Worm (Caenorhabditis elegans): Measurements from ENCODE around the gene Y22D7AR.3.

Y22D7AR.3 gene

DNA sequence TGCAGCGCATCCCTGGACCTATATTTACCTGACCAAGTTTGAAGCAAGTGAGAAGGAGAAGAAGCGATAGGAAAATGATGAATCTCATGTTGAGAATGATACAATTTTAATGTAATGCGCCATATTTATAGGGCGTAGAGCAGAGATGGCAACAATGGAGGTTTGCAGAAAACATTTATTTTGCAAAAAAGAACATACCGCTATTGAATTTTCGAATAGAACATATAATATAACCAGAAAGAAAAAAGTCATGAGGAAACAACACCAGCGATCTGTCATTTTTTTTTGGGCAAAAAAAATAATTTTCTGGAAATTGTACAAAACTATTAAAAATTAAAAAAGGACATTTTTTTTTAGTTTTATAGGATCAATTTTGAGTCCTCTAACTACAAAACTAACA lies 36.7 kb upstream of the Y22D7AR.3 start, which contains the start of gene spex-3:
spex-3 (minus strand) TSS at position 101 of the 400 bp plus-strand sequence.
- TF ChIP-seq unc-62 (GFP tag; optimal IDR thresholded peaks at IDR 0.05) (no peak), elt-1 (tag; optimal IDR thresholded peaks at IDR 0.05; ENCODE audit: borderline replicate concordance, insufficient read depth) (no peak), bed-3 (GFP tag; optimal IDR thresholded peaks at IDR 0.05) (no peak), mep-1 (tag; optimal IDR thresholded peaks at IDR 0.05) (no peak), lin-13 (tag; optimal IDR thresholded peaks at IDR 0.05) (no peak), sem-2 (GFP tag; optimal IDR thresholded peaks at IDR 0.05) (no peak), pha-4 (tag; optimal IDR thresholded peaks at IDR 0.05) (no peak), unc-120 (tag; optimal IDR thresholded peaks at IDR 0.05; ENCODE audit: poor library complexity, severe bottlenecking) (no peak), blmp-1 (tag; optimal IDR thresholded peaks at IDR 0.05) (no peak), ceh-39 (tag; optimal IDR thresholded peaks at IDR 0.05) (no peak), mls-2 (tag; optimal IDR thresholded peaks at IDR 0.05) (no peak), sptf-1 (tag; optimal IDR thresholded peaks at IDR 0.05) (no peak)

DNA sequence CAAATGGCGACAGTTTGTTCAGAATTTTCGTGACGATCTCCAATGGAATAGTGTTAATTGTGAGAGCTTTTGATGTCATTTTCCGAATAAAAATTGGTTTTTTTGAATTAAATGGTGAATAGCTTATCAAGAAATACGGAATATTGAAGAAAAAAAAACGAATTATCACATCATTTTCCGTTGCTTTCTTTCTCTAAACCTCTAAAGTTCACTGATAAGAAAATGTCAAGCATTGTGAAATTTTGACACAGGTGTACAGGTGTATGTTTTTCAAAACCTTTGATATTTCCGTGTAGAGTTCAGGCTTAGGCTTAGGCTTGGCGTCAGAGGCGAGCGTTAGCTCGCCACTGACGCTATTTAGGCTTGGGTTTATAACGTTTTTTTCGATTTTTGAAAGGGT lies 33.2 kb upstream of the Y22D7AR.3 start, which contains the start of gene fbxa-74:
fbxa-74 (minus strand) TSS at position 145 of the 400 bp plus-strand sequence.
- TF ChIP-seq zip-8 (tag; optimal IDR thresholded peaks at IDR 0.05) (no peak), ham-2 (GFP tag; optimal IDR thresholded peaks at IDR 0.05) (no peak), snpc-4 (tag; optimal IDR thresholded peaks at IDR 0.05) (no peak), nhr-12 (tag; optimal IDR thresholded peaks at IDR 0.05) (no peak), hlh-1 (tag; optimal IDR thresholded peaks at IDR 0.05) (no peak), lin-13 (tag; optimal IDR thresholded peaks at IDR 0.05) (no peak), elt-1 (tag; optimal IDR thresholded peaks at IDR 0.05; ENCODE audit: borderline replicate concordance, insufficient read depth) (no peak), elt-3 (tag; optimal IDR thresholded peaks at IDR 0.05) (no peak), flh-1 (GFP tag; optimal IDR thresholded peaks at IDR 0.05) (no peak), ceh-43 (GFP tag; optimal IDR thresholded peaks at IDR 0.05) (no peak), sptf-1 (tag; optimal IDR thresholded peaks at IDR 0.05) (no peak), nhr-28 (tag; optimal IDR thresholded peaks at IDR 0.05) (no peak), unc-62 (GFP tag; optimal IDR thresholded peaks at IDR 0.05) (no peak), pha-4 (tag; optimal IDR thresholded peaks at IDR 0.05) (no peak), blmp-1 (tag; optimal IDR thresholded peaks at IDR 0.05) (no peak), mls-2 (tag; optimal IDR thresholded peaks at IDR 0.05) (no peak), M03D4.4 (tag; optimal IDR thresholded peaks at IDR 0.05) (no peak), lsy-2 (tag; optimal IDR thresholded peaks at IDR 0.05) (no peak)

DNA sequence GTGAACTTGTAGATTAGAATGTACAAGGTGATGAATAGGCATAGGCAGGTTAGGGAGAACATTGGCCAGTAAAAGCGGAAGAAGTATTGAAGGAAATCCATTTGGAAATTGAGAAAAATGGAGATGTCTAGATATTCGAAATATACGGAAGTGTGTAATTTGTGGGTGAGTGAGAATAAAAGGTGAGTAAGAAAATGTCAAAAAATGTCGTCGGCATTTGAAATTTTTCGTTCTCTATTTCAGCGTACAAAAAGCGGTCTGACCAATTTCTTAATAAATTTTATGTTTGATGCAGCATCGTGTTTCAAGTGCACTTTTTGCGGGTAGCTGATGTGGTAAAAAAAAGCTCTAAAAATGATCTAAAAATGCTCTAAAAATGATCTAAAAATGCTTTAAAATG lies 29.4 kb upstream of the Y22D7AR.3 start, which contains the start of gene srd-64:
srd-64 (minus strand) TSS at position 101 of the 400 bp plus-strand sequence.
- TF ChIP-seq ham-2 (GFP tag; optimal IDR thresholded peaks at IDR 0.05) (no peak), flh-1 (GFP tag; optimal IDR thresholded peaks at IDR 0.05) (no peak), elt-3 (tag; optimal IDR thresholded peaks at IDR 0.05) (no peak), ceh-43 (GFP tag; optimal IDR thresholded peaks at IDR 0.05) (no peak), ces-1 (GFP tag; optimal IDR thresholded peaks at IDR 0.05) (no peak), sptf-1 (tag; optimal IDR thresholded peaks at IDR 0.05) (no peak)

DNA sequence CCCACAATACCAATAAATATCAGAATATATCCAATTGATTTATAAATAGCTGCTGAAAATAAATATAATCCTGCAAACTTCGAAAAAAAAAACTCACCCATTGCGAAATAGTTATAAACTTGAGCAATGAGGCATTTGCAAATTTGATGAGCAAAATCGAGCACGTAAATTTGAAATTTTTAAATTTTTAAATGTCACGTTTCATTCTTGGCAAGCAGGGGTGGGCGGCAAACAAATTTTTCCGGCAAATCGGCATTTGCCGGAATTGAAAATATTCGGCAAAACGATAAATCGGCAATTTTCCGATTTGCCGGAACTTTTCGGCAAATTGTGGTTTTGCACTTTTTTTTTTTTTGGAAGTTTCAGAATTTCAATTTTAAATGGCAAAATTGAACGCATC lies 24.3 kb upstream of the Y22D7AR.3 start, which contains the start of gene Y22D7AR.14:
Y22D7AR.14 (minus strand) TSS at position 101 of the 400 bp plus-strand sequence.
- TF ChIP-seq tbx-8 (GFP tag; optimal IDR thresholded peaks at IDR 0.05) (no peak), ceh-39 (tag; optimal IDR thresholded peaks at IDR 0.05) (no peak), ceh-43 (GFP tag; optimal IDR thresholded peaks at IDR 0.05) (no peak), nhr-237 (tag; optimal IDR thresholded peaks at IDR 0.05) (no peak), mep-1 (tag; optimal IDR thresholded peaks at IDR 0.05) (no peak), sem-2 (GFP tag; optimal IDR thresholded peaks at IDR 0.05) (no peak), unc-39 (tag; optimal IDR thresholded peaks at IDR 0.05) (no peak), sptf-1 (tag; optimal IDR thresholded peaks at IDR 0.05) (no peak), ceh-83 (GFP tag; optimal IDR thresholded peaks at IDR 0.05) (no peak), M03D4.4 (tag; optimal IDR thresholded peaks at IDR 0.05) (no peak), nhr-28 (tag; optimal IDR thresholded peaks at IDR 0.05) (no peak), elt-1 (tag; optimal IDR thresholded peaks at IDR 0.05; ENCODE audit: borderline replicate concordance, insufficient read depth) (no peak), lsy-2 (tag; optimal IDR thresholded peaks at IDR 0.05) (no peak), drap-1 (GFP tag; optimal IDR thresholded peaks at IDR 0.05) (no peak), ztf-11 (tag; optimal IDR thresholded peaks at IDR 0.05) (no peak), lin-32 (GFP tag; optimal IDR thresholded peaks at IDR 0.05) (no peak), ces-1 (GFP tag; optimal IDR thresholded peaks at IDR 0.05) (no peak), nhr-2 (tag; optimal IDR thresholded peaks at IDR 0.05) (no peak)

Data from whole organism, mixed stage, embryonic.